Fruit fly (Drosophila melanogaster): ENCODE data around the gene IPIP.

dm6 chr2L:6099270-6099644, 51.5 kb downstream of the IPIP start:
- no peak for TF ChIP-seq h (optimal IDR thresholded peaks at IDR 0.05)
- TF ChIP-seq insv (optimal IDR thresholded peaks at IDR 0.05): no peak
- TF ChIP-seq Sin3A (optimal IDR thresholded peaks at IDR 0.05): no peak
